Fruit fly (Drosophila melanogaster) whole organism: Measurements from ENCODE around the gene CG1738.

Experiments used
- CG8478 ChIP-seq: fragments of >200 bp; optimal IDR thresholded peaks from 2 replicates; lab custom pipeline; 2018; ENCODE audit warnings: inconsistent platforms
- EcR ChIP-seq, 2 experiments: fragments of >200 bp; optimal IDR thresholded peaks; 2 replicates each; lab custom pipeline; 2017; ENCODE audit warnings: missing biosample characterization in 2 of 2, missing genetic modification characterization in 2 of 2, missing genetic modification reagents in 2 of 2
- pan ChIP-seq: fragments of >200 bp; optimal IDR thresholded peaks from 2 replicates; lab custom pipeline; 2017
- psq ChIP-seq: fragments of >200 bp; optimal IDR thresholded peaks from 2 replicates; lab custom pipeline; 2017
- usp ChIP-seq: fragments of >200 bp; optimal IDR thresholded peaks from 2 replicates; lab custom pipeline; 2017; ENCODE audit warnings: missing biosample characterization, missing genetic modification characterization, mixed read lengths

DNA sequence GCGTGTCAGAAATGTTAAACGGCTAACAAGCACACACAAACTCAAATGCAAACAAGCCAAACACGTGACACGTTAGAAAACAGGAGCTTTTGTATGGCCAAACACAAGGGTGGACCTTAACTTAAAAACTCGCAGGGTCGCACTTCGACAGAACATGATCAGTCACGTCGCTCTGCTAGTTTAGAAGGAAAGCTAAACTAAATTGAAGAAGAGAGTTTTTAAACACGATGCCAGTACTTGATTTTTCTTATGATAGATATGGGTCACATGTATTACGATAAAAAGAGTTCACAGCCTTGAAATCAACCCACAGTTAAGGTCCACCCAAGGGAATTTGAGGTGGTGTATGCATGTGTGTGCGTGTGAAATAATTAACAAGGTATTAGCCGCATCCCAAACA, 29.5 kb downstream of the CG1738 start:
- no peak for TF ChIP-seq usp (GFP tag; lab: Kevin White, UChicago)
- TF ChIP-seq psq (lab: Kevin White, UChicago): no peak
- TF ChIP-seq CG8478 (lab: Kevin White, UChicago): no peak
- no peak for TF ChIP-seq EcR (GFP tag; optimal IDR thresholded peaks at IDR 0.05; lab: Kevin White, UChicago)
- TF ChIP-seq pan (lab: Kevin White, UChicago): no peak
